Worm (Caenorhabditis elegans): ENCODE data around the gene F57A8.6.

F57A8.6 gene

DNA sequence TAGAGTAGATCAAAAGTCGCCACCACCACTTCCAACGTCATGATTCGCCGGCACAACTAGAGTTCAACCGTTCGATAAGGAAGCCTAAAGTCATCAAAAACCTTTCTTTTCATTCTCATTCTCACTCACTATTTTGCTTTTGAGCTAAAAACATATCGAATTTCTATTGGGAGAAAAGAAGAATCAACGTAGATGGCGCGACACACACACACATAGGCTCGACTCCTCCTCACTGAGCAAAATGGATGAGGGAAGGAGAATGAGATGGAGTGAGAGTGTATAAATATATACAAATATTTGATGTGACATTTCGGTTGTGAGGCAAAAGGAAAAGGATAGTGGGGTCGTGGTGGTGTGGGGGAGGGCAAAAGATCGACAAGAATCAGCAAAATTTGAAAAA, 29.0 kb downstream of the F57A8.6 start:
- TF ChIP-seq aha-1 (tag): peak; percentile 29
- TF ChIP-seq set-16 (GFP tag; IDR thresholded peaks at IDR 0.05): no peak

DNA sequence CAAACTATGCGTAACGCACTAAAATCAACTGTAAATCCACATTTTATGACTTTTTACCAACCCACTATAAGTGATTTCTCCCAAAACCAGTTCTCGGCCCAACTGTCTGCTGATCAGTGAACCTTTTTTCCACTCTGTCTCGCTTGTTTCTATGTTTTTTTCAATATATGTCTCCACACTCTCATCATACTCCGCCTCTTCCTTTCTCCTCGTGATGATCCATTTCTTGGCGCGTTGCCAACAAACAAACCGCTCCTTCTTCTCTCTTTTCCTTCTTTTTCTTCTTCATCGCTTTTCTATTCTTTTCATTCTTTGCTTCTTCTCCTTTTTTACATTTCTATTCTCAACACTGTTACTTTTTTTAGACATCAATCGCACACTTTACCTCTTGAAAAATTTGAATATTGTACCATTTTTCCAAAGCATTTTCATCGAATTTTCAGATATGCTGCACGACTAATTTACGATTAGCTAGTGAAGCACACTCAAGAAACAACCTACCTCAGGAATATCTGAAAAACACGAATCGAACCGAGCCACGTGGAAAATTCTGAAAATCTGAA, 30.4 kb downstream of the F57A8.6 start, which contains the start of gene T06E8.8:
T06E8.8 (plus strand) TSS at position 513 of the 563 bp plus-strand sequence.
- TF ChIP-seq dmd-8 (GFP tag; IDR thresholded peaks at IDR 0.05): no peak
- TF ChIP-seq ctbp-1 (GFP tag; IDR thresholded peaks at IDR 0.05): no peak
- no peak for TF ChIP-seq daf-12 (tag; optimal IDR thresholded peaks at IDR 0.05)
- no peak for TF ChIP-seq F44E2.7 (GFP tag; IDR thresholded peaks at IDR 0.05)
- no peak for TF ChIP-seq zip-2 (tag; optimal IDR thresholded peaks at IDR 0.05)
- TF ChIP-seq mxl-2 (GFP tag; conservative IDR thresholded peaks at IDR 0.05): no peak
- no peak for TF ChIP-seq F37D6.2 (tag; optimal IDR thresholded peaks at IDR 0.05)
- TF ChIP-seq nhr-6 (tag; optimal IDR thresholded peaks at IDR 0.05): peak; percentile 76
- peak; percentile 61; the same call in 1 of the 2 replicates for TF ChIP-seq tra-1 (GFP tag; IDR thresholded peaks at IDR 0.05)
- TF ChIP-seq pha-4 (GFP tag; IDR thresholded peaks at IDR 0.05): peak; percentile 41
- no peak for TF ChIP-seq pha-4 (tag; optimal IDR thresholded peaks at IDR 0.05)
- peak; percentile 4 to 86 for TF ChIP-seq lsy-2 (tag; optimal IDR thresholded peaks at IDR 0.05)
- TF ChIP-seq F26F4.8 (GFP tag; conservative IDR thresholded peaks at IDR 0.05): no peak
- no peak for TF ChIP-seq fos-1 (tag; optimal IDR thresholded peaks at IDR 0.05)
- peak; percentile 70 for TF ChIP-seq nhr-11 (tag; optimal IDR thresholded peaks at IDR 0.05)
- peak; percentile 54 for TF ChIP-seq nhr-25 (tag; optimal IDR thresholded peaks at IDR 0.05; ENCODE audit: borderline replicate concordance, insufficient read depth)
- TF ChIP-seq snpc-4 (tag; optimal IDR thresholded peaks at IDR 0.05): no peak
- TF ChIP-seq ceh-28 (tag; optimal IDR thresholded peaks at IDR 0.05): no peak
- TF ChIP-seq hlh-11 (tag; optimal IDR thresholded peaks at IDR 0.05): peak; percentile 81
- TF ChIP-seq hlh-30 (tag; optimal IDR thresholded peaks at IDR 0.05; ENCODE audit: insufficient read depth): peak; percentile 93
- no peak for TF ChIP-seq aly-2 (tag; optimal IDR thresholded peaks at IDR 0.05)
- no peak for TF ChIP-seq daf-19 (GFP tag; conservative IDR thresholded peaks at IDR 0.05)
- peak; percentile 63 for TF ChIP-seq nhr-48 (tag; optimal IDR thresholded peaks at IDR 0.05)
- no peak for TF ChIP-seq zag-1 (tag; optimal IDR thresholded peaks at IDR 0.05)
- TF ChIP-seq ztf-7 (tag; optimal IDR thresholded peaks at IDR 0.05): no peak
- no peak for TF ChIP-seq lin-13 (GFP tag; optimal IDR thresholded peaks at IDR 0.05)
- peak; percentile 69 for TF ChIP-seq mep-1 (tag; optimal IDR thresholded peaks at IDR 0.05)
- no peak for TF ChIP-seq dpl-1 (GFP tag; optimal IDR thresholded peaks at IDR 0.05)
- no peak for TF ChIP-seq Y75B8A.6 (GFP tag; IDR thresholded peaks at IDR 0.05)
- peak; percentile 69 for TF ChIP-seq nhr-28 (tag; optimal IDR thresholded peaks at IDR 0.05)
- no peak for TF ChIP-seq dmd-9 (GFP tag; IDR thresholded peaks at IDR 0.05)
- 0 out of 2 replicates have a peak, but pooled peaks have one; percentile 11 for TF ChIP-seq set-16 (GFP tag; IDR thresholded peaks at IDR 0.05)
- TF ChIP-seq arid-1 (GFP tag; conservative IDR thresholded peaks at IDR 0.05): no peak
- no peak for TF ChIP-seq nhr-42 (GFP tag; IDR thresholded peaks at IDR 0.05)
- TF ChIP-seq dve-1 (tag; optimal IDR thresholded peaks at IDR 0.05; ENCODE audit: insufficient read depth): peak; percentile 67
- TF ChIP-seq nhr-41 (GFP tag; IDR thresholded peaks at IDR 0.05): no peak
- 0 out of 2 replicates have a peak, but pooled peaks have one; percentile 8 for TF ChIP-seq egl-43 (GFP tag; IDR thresholded peaks at IDR 0.05)
- TF ChIP-seq hmg-1.1 (GFP tag; IDR thresholded peaks at IDR 0.05): peak; percentile 64
- no peak for TF ChIP-seq unc-39 (tag; optimal IDR thresholded peaks at IDR 0.05)
- TF ChIP-seq daf-16 (GFP tag; optimal IDR thresholded peaks at IDR 0.05): peak in 1 of 2 experiments; percentile 12
- TF ChIP-seq daf-16 (tag; optimal IDR thresholded peaks at IDR 0.05): no peak
- TF ChIP-seq T20F7.1 (GFP tag; optimal IDR thresholded peaks at IDR 0.05): peak; percentile 3
- TF ChIP-seq dmd-6 (GFP tag; IDR thresholded peaks at IDR 0.05): peak; percentile 66
- TF ChIP-seq gei-8 (GFP tag; optimal IDR thresholded peaks at IDR 0.05): peak; percentile 3
- peak; percentile 51 for TF ChIP-seq mes-2 (tag; optimal IDR thresholded peaks at IDR 0.05; ENCODE audit: poor library complexity, severe bottlenecking)
- peak in 1 of 2 experiments; percentile 88 for TF ChIP-seq mdl-1 (tag; optimal IDR thresholded peaks at IDR 0.05)
- TF ChIP-seq zfp-2 (tag; optimal IDR thresholded peaks at IDR 0.05): no peak
- no peak for TF ChIP-seq lin-1 (GFP tag; IDR thresholded peaks at IDR 0.05)

All from whole organism, L4 larva.